Fruit fly (Drosophila melanogaster) whole organism, embryonic: ENCODE data around the gene CG12069.
A peak's percentile ranks its signal among the peaks of the same experiment; 100 is the strongest.

Experiments used
- Ada2b ChIP-seq: fragments of 200-800 bp; sonication (Bioruptor generic); IDR thresholded peaks from 2 replicates; pipeline ENCODE4 v1.3.6; 2022; ENCODE audit warnings: missing biosample characterization, missing genetic modification characterization
- Atf3 ChIP-seq: fragments of 200-800 bp; sonication (Bioruptor generic); optimal IDR thresholded peaks from 3 replicates; lab custom pipeline; 2016; ENCODE audit warnings: missing biosample characterization, missing genetic modification characterization
- CG10147 ChIP-seq: fragments of 200-800 bp; sonication (Bioruptor generic); optimal IDR thresholded peaks from 2 replicates; lab custom pipeline; 2019; ENCODE audit warnings: missing biosample characterization, mild to moderate bottlenecking, missing genetic modification characterization, moderate library complexity
- CG10543 ChIP-seq: fragments of 200-800 bp; sonication (Bioruptor generic); optimal IDR thresholded peaks from 3 replicates; lab custom pipeline; 2017; ENCODE audit warnings: missing biosample characterization, mild to moderate bottlenecking, missing genetic modification characterization, moderate library complexity
- CG10979 ChIP-seq: fragments of 200-800 bp; sonication (Bioruptor generic); optimal IDR thresholded peaks from 2 replicates; lab custom pipeline; 2018; ENCODE audit warnings: missing biosample characterization, mild to moderate bottlenecking, missing genetic modification characterization, moderate library complexity
- CG14050 ChIP-seq: fragments of 200-800 bp; sonication (Bioruptor generic); IDR thresholded peaks from 3 replicates; pipeline ENCODE4 v1.3.6; 2022; ENCODE audit warnings: missing biosample characterization, missing genetic modification characterization
- CG17328 ChIP-seq: fragments of 200-800 bp; sonication (Bioruptor generic); IDR thresholded peaks from 2 replicates; pipeline ENCODE4 v1.3.6; 2022; ENCODE audit warnings: missing biosample characterization, missing genetic modification characterization
- CG17359 ChIP-seq: fragments of 200-800 bp; sonication (Bioruptor generic); optimal IDR thresholded peaks from 3 replicates; lab custom pipeline; 2018; ENCODE audit warnings: missing biosample characterization, mild to moderate bottlenecking, missing genetic modification characterization, moderate library complexity
- CG17385 ChIP-seq: fragments of 200-800 bp; sonication (Bioruptor generic); optimal IDR thresholded peaks from 3 replicates; lab custom pipeline; 2018; ENCODE audit warnings: missing biosample characterization, mild to moderate bottlenecking, missing genetic modification characterization
- CG17612 ChIP-seq: fragments of 200-800 bp; sonication (Bioruptor generic); IDR thresholded peaks from 2 replicates; pipeline ENCODE4 v1.3.6; 2022; ENCODE audit warnings: missing biosample characterization, missing genetic modification characterization
- CG18262 ChIP-seq: fragments of 200-800 bp; optimal IDR thresholded peaks from 3 replicates; lab custom pipeline; 2019; ENCODE audit warnings: missing biosample characterization, mild to moderate bottlenecking, missing genetic modification characterization, moderate library complexity
- CG2129 ChIP-seq: fragments of 200-800 bp; sonication (Bioruptor generic); IDR thresholded peaks from 2 replicates; pipeline ENCODE4 v1.3.6; 2022; ENCODE audit warnings: missing biosample characterization, missing genetic modification characterization; ENCODE audit not compliant: partially characterized antibody
- CG2678 ChIP-seq: fragments of 200-800 bp; sonication (Bioruptor generic); optimal IDR thresholded peaks from 3 replicates; lab custom pipeline; 2019; ENCODE audit warnings: missing biosample characterization, mild to moderate bottlenecking, missing genetic modification characterization, moderate library complexity
- CG2712 ChIP-seq: fragments of 200-800 bp; optimal IDR thresholded peaks from 3 replicates; lab custom pipeline; 2019; ENCODE audit warnings: missing biosample characterization, mild to moderate bottlenecking, missing genetic modification characterization, moderate library complexity
- CG3407 ChIP-seq: fragments of 200-800 bp; sonication (Bioruptor generic); optimal IDR thresholded peaks from 2 replicates; lab custom pipeline; 2018; ENCODE audit warnings: missing biosample characterization, mild to moderate bottlenecking, missing genetic modification characterization
- CG34422 ChIP-seq: fragments of 200-800 bp; sonication (Bioruptor generic); IDR thresholded peaks from 3 replicates; pipeline ENCODE4 v1.3.6; 2022; ENCODE audit warnings: missing biosample characterization, missing genetic modification characterization
- CG5953 ChIP-seq: fragments of 200-800 bp; sonication (Bioruptor generic); IDR thresholded peaks from 2 replicates; pipeline ENCODE4 v1.3.6; 2022; ENCODE audit warnings: missing biosample characterization, missing genetic modification characterization
- CG8388 ChIP-seq: fragments of 200-800 bp; sonication (Bioruptor generic); optimal IDR thresholded peaks from 2 replicates; lab custom pipeline; 2019; ENCODE audit warnings: missing biosample characterization, mild to moderate bottlenecking, missing genetic modification characterization, moderate library complexity
- CG9437 ChIP-seq: fragments of 200-800 bp; sonication (Bioruptor generic); optimal IDR thresholded peaks from 2 replicates; lab custom pipeline; 2018; ENCODE audit warnings: missing biosample characterization, mild to moderate bottlenecking, missing genetic modification characterization
- CG9727 ChIP-seq: fragments of 200-800 bp; sonication (Bioruptor generic); optimal IDR thresholded peaks from 3 replicates; lab custom pipeline; 2017; ENCODE audit warnings: missing biosample characterization, mild to moderate bottlenecking, missing genetic modification characterization
- Doc3 ChIP-seq: fragments of 200-800 bp; sonication (Bioruptor generic); IDR thresholded peaks from 3 replicates; pipeline ENCODE4 v1.3.6; 2022; ENCODE audit warnings: missing biosample characterization, missing genetic modification characterization; ENCODE audit not compliant: partially characterized antibody
- Ets65A ChIP-seq: fragments of 200-800 bp; sonication (Bioruptor generic); peaks from one replicate; lab custom pipeline; 2016; ENCODE audit warnings: missing biosample characterization, missing genetic modification characterization
- Fer1 ChIP-seq: fragments of 200-800 bp; sonication (Bioruptor generic); optimal IDR thresholded peaks from 2 replicates; lab custom pipeline; 2017; ENCODE audit warnings: missing biosample characterization, mild to moderate bottlenecking, missing genetic modification characterization
- H2.0 ChIP-seq: fragments of 200-800 bp; sonication (Bioruptor generic); IDR thresholded peaks from 2 replicates; pipeline ENCODE4 v1.3.6; 2022; ENCODE audit warnings: missing biosample characterization, missing genetic modification characterization
- Hr3 ChIP-seq: fragments of 200-800 bp; sonication (Bioruptor generic); optimal IDR thresholded peaks from 3 replicates; lab custom pipeline; 2016; ENCODE audit warnings: missing biosample characterization, missing genetic modification characterization
- Nf-YC ChIP-seq: fragments of 200-800 bp; optimal IDR thresholded peaks from 3 replicates; lab custom pipeline; 2019; ENCODE audit warnings: missing biosample characterization, mild to moderate bottlenecking, missing genetic modification characterization, moderate library complexity
- Oli ChIP-seq: fragments of 200-800 bp; sonication (Bioruptor generic); optimal IDR thresholded peaks from 2 replicates; lab custom pipeline; 2018; ENCODE audit warnings: missing biosample characterization, mild to moderate bottlenecking, missing genetic modification characterization, moderate library complexity
- Xbp1 ChIP-seq: fragments of 200-800 bp; sonication (Bioruptor generic); optimal IDR thresholded peaks from 3 replicates; lab custom pipeline; 2016; ENCODE audit warnings: missing biosample characterization, mild to moderate bottlenecking, missing genetic modification characterization
- Xrp1 ChIP-seq: fragments of 200-800 bp; sonication (Bioruptor generic); IDR thresholded peaks from 2 replicates; pipeline ENCODE4 v1.3.6; 2022; ENCODE audit warnings: missing biosample characterization, missing genetic modification characterization
- ara ChIP-seq: fragments of 200-800 bp; sonication (Bioruptor generic); IDR thresholded peaks from 2 replicates; pipeline ENCODE4 v1.3.6; 2022; ENCODE audit warnings: missing biosample characterization, missing genetic modification characterization
- ato ChIP-seq: fragments of 200-800 bp; sonication (Bioruptor generic); IDR thresholded peaks from 2 replicates; pipeline ENCODE4 v1.3.6; 2022; ENCODE audit warnings: missing biosample characterization, missing genetic modification characterization; ENCODE audit not compliant: partially characterized antibody
- bsh ChIP-seq, 2 experiments: fragments of 200-800 bp; sonication (Bioruptor generic); optimal IDR thresholded peaks; 2 replicates each; lab custom pipeline; 2017 to 2018; ENCODE audit warnings: mild to moderate bottlenecking in 2 of 2, missing biosample characterization in 2 of 2, missing genetic modification characterization in 2 of 2, moderate library complexity in 1 of 2
- dmrt11E ChIP-seq: fragments of 200-800 bp; sonication (Bioruptor generic); optimal IDR thresholded peaks from 3 replicates; lab custom pipeline; 2018; ENCODE audit warnings: missing biosample characterization, mild to moderate bottlenecking, missing genetic modification characterization, moderate library complexity
- dysf ChIP-seq: fragments of 200-800 bp; sonication (Bioruptor generic); IDR thresholded peaks from 3 replicates; pipeline ENCODE4 v1.3.6; 2022; ENCODE audit warnings: missing biosample characterization, missing genetic modification characterization
- fd3F ChIP-seq: fragments of 200-800 bp; sonication (Bioruptor generic); optimal IDR thresholded peaks from 2 replicates; lab custom pipeline; 2018; ENCODE audit warnings: missing biosample characterization, mild to moderate bottlenecking, missing genetic modification characterization, moderate library complexity
- gem ChIP-seq: fragments of 200-800 bp; sonication (Bioruptor generic); optimal IDR thresholded peaks from 2 replicates; lab custom pipeline; 2019; ENCODE audit warnings: missing biosample characterization, mild to moderate bottlenecking, missing genetic modification characterization, moderate library complexity
- grn ChIP-seq: fragments of 200-800 bp; sonication (Bioruptor generic); optimal IDR thresholded peaks from 3 replicates; lab custom pipeline; 2017; ENCODE audit warnings: missing biosample characterization, missing genetic modification characterization
- lab ChIP-seq: fragments of 200-800 bp; sonication (Bioruptor generic); optimal IDR thresholded peaks from 3 replicates; lab custom pipeline; 2017; ENCODE audit warnings: missing biosample characterization, missing genetic modification characterization, mild to moderate bottlenecking, moderate library complexity, missing genetic modification reagents
- lmd ChIP-seq: fragments of 200-800 bp; sonication (Bioruptor generic); IDR thresholded peaks from 2 replicates; pipeline ENCODE4 v1.3.6; 2022; ENCODE audit warnings: missing biosample characterization, missing genetic modification characterization
- mld ChIP-seq: fragments of 200-800 bp; sonication (Bioruptor generic); IDR thresholded peaks from 3 replicates; pipeline ENCODE4 v1.3.6; 2022; ENCODE audit warnings: missing biosample characterization, missing genetic modification characterization; ENCODE audit not compliant: partially characterized antibody
- nmo ChIP-seq: fragments of 200-800 bp; sonication (Bioruptor generic); optimal IDR thresholded peaks from 2 replicates; lab custom pipeline; 2018; ENCODE audit warnings: missing biosample characterization, mild to moderate bottlenecking, missing genetic modification characterization, moderate library complexity
- sc ChIP-seq, 3 experiments: fragments of >200 bp in 2 of 3; fragments of 200-800 bp in 1 of 3; sonication (Bioruptor generic) in 1 of 3; optimal IDR thresholded peaks; 2 replicates in 2 of 3; 3 replicates in 1 of 3; lab custom pipeline; 2017; ENCODE audit warnings: mild to moderate bottlenecking in 1 of 3, missing biosample characterization in 1 of 3, missing genetic modification characterization in 1 of 3, missing genetic modification reagents in 1 of 3
- sens ChIP-seq: fragments of 200-800 bp; sonication (Bioruptor generic); peaks from one replicate; lab custom pipeline; 2016; ENCODE audit warnings: missing biosample characterization, missing genetic modification characterization
- sens-2 ChIP-seq: fragments of 200-800 bp; sonication (Bioruptor generic); IDR thresholded peaks from 2 replicates; pipeline ENCODE4 v1.3.6; 2022; ENCODE audit warnings: missing biosample characterization, missing genetic modification characterization
- tio ChIP-seq: fragments of 200-800 bp; sonication (Bioruptor generic); optimal IDR thresholded peaks from 2 replicates; lab custom pipeline; 2017; ENCODE audit warnings: missing biosample characterization, missing genetic modification characterization, inconsistent platforms
- zfh1 ChIP-seq: fragments of 200-800 bp; sonication (Bioruptor generic); IDR thresholded peaks from 3 replicates; pipeline ENCODE4 v1.3.6; 2022; ENCODE audit warnings: missing biosample characterization, missing genetic modification characterization

CG12069 gene

DNA sequence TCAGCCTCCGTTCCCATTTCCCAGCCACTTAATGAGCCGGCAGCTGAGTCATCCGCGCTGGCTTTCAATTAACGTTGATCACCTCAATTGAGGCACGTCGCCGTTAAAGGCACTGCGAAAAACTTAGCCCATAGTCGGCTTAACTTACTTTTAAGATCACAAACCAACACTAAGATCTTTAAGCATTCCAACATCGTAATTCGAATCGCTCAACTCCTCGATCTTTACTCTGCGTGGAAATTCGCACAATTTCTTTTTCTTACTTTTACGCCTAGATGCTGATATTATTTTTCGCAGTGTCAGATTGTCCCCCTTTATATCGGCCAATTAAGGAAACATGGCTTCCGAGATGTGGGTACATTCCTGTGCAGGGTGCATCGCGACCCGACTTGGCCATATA, 27.1 kb upstream of the CG12069 start (continued):
- TF ChIP-seq Ada2b (GFP tag; lab: Robert Waterston, UW): no peak
- no peak for TF ChIP-seq CG14050 (GFP tag; lab: Robert Waterston, UW)
- TF ChIP-seq fd3F (GFP tag; lab: Kevin White, UChicago): no peak
- TF ChIP-seq mld (GFP tag; lab: Robert Waterston, UW): no peak
- no peak for TF ChIP-seq CG3407 (GFP tag; lab: Kevin White, UChicago)
- TF ChIP-seq Doc3 (GFP tag; lab: Robert Waterston, UW): no peak
- TF ChIP-seq sc (optimal IDR thresholded peaks at IDR 0.05; lab: Kevin White, UChicago): no peak
- no peak for TF ChIP-seq sc (GFP tag; optimal IDR thresholded peaks at IDR 0.05; lab: Kevin White, UChicago)
- peak; percentile 57 for TF ChIP-seq Ets65A (GFP tag; lab: Kevin White, UChicago)

DNA sequence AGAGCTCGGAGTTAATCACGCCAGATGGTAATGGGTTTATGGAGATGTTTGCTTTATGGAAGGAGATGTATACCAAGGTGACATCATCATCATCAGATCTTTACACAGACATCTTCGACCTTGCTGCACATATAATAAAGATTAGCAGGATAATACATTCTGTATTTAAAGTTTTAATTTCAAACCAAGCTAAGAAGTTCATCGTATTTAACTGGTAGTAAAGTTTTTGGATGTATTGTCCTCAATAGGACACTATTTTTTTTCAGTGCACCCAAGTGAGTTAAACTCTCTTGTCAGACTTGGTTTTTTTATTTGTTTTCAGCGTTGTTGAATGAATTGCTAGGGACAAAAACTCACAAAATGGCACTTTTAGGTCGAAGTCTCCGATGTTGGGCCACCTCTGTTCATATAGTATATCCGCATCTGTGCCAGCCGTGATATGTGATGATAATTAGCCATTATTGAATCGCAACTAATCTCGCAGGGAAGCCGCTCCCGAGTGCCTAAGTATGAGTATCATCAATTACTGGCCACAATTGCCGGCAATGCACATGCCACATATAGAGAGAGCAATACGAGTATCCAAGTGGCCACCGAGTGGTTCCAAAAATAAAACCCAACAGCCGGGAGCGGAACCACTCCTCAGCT, 26.0 kb upstream of the CG12069 start:
- TF ChIP-seq Xrp1 (peak; percentile 22; the same call in 1 of the 2 replicates), bsh (GFP tag; optimal IDR thresholded peaks at IDR 0.05; lab: Kevin White, UChicago) (peak in 1 of 2 experiments; percentile 4), Ets65A (GFP tag; lab: Kevin White, UChicago) (peak; percentile 92), CG17328 (GFP tag; lab: Robert Waterston, UW) (0 out of 2 replicates have a peak, but pooled peaks have one; percentile 21), nmo (peak; percentile 6), dmrt11E (tag; lab: Kevin White, UChicago) (peak; percentile 27), gem (peak; percentile 6), CG17359 (tag; lab: Kevin White, UChicago) (no peak), CG2712 (tag; lab: Kevin White, UChicago) (peak; percentile 6), tio (GFP tag; lab: Kevin White, UChicago) (no peak), sens (GFP tag; lab: Kevin White, UChicago) (peak; percentile 58), CG10979 (tag; lab: Kevin White, UChicago) (peak; percentile 5), CG9437 (GFP tag; lab: Kevin White, UChicago) (no peak), CG2129 (no peak)

DNA sequence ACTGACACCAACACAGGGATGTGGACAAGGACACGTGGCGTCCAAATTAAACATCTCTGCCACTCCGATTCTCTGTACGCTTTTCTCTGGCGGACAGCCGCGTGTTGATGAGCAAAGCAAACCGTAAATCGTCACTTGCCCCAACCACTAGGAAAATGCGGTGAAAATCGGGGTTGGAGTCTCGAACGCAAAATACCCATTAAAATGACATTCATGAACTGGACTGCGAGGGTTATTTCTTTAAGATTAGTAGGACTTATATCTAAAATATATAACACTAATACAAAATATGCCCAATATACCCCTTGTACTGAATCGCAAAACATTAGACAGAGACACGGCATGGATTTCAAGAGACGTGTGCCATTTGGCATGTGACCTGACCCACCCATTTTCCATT, 23.1 kb upstream of the CG12069 start:
- TF ChIP-seq Nf-YC (tag; lab: Kevin White, UChicago) (no peak), Oli (tag; lab: Kevin White, UChicago) (peak; percentile 25), CG10147 (GFP tag; lab: Kevin White, UChicago) (no peak), CG18262 (tag; lab: Kevin White, UChicago) (peak; percentile 42), sens-2 (GFP tag; lab: Robert Waterston, UW) (0 out of 2 replicates have a peak, but pooled peaks have one; percentile 15), CG5953 (0 out of 2 replicates have a peak, but pooled peaks have one; percentile 18), mld (GFP tag; lab: Robert Waterston, UW) (no peak), CG34422 (peak; percentile 40; the same call in 1 of the 3 replicates), CG10543 (no peak), CG17385 (GFP tag; lab: Kevin White, UChicago) (no peak), lab (GFP tag; lab: Kevin White, UChicago) (peak; percentile 51), Fer1 (GFP tag; lab: Kevin White, UChicago) (no peak), dysf (GFP tag; lab: Robert Waterston, UW) (0 out of 3 replicates have a peak, but pooled peaks have one; percentile 35), CG8388 (GFP tag; lab: Kevin White, UChicago) (peak; percentile 4), CG17612 (GFP tag; lab: Robert Waterston, UW) (no peak), CG2678 (tag; lab: Kevin White, UChicago) (peak; percentile 33), Atf3 (GFP tag; lab: Kevin White, UChicago) (no peak), CG9727 (peak; percentile 10), lmd (peak; percentile 13; the same call in 1 of the 2 replicates), grn (GFP tag; lab: Kevin White, UChicago) (no peak), Hr3 (no peak), ara (GFP tag; lab: Robert Waterston, UW) (peak; percentile 53; the same call in 1 of the 2 replicates), Xbp1 (peak; percentile 16), zfh1 (GFP tag; lab: Robert Waterston, UW) (peak; percentile 81), H2.0 (peak; percentile 54), ato (GFP tag; lab: Robert Waterston, UW) (no peak)
